Fruit fly (Drosophila melanogaster): ENCODE data around the gene pll.

DNA sequence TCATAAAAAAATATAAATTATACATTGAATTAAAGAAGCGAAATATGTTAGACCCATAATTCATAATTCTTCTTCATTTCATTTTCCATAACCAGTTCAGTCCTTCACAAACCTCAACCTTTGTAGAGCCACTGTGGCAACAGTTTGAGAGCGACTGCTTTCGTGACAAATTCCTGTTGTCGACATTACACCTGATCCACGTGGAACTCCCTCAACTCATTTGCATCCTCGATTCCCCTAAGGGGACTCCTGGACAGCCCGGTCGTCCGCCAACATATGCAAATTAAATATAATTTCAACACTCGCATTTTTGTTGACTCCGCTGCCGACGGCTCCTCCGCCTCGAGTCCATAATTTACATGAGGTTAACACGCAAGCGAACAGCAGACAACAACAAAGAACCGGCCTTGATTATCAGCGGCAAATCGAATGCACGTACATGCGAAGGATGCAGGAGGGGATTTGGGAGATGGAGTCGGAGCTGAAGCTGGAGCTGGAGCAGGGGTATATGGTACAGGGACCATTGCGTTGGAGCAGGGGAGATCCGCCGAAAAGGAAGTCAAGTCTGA, 26.8 kb downstream of the pll start:
- TF ChIP-seq psq (optimal IDR thresholded peaks at IDR 0.05) (no peak), Dll (optimal IDR thresholded peaks at IDR 0.05) (no peak), CG8478 (optimal IDR thresholded peaks at IDR 0.05) (no peak), usp (GFP tag; optimal IDR thresholded peaks at IDR 0.05) (no peak), pan (optimal IDR thresholded peaks at IDR 0.05) (no peak), EcR (GFP tag; optimal IDR thresholded peaks at IDR 0.05) (no peak)

Data from whole organism.